Fruit fly (Drosophila melanogaster): Measurements from ENCODE around the gene Peritrophin-15b.

The Peritrophin-15b gene

DNA sequence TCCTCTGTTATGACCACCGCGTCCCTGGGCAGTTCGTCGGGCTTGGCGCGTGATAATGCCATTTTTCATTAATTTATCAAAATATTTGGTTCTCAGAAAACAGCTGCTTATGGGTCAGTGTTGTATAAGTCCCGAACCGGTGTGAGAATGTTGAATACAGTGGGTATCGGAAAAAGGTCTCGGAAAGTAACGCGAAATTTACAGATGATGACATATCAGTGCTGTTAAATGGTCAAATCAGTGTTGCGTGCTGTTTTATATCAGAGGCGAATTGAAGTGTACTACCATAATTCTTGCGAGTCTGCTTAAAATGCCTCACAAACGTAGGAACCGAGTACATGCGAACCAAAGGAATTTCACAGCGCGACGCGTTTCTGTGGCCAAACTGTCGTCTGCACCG, 12.1 kb downstream of the Peritrophin-15b start, which contains the start of the genes CG13392 and Rcd4 (continued):
- TF ChIP-seq CG6813 (GFP tag; optimal IDR thresholded peaks at IDR 0.05) = peak; percentile 45
- no peak for TF ChIP-seq gcm (GFP tag; optimal IDR thresholded peaks at IDR 0.05)
- peak; percentile 51; the same call in 1 of the 2 replicates for TF ChIP-seq wdn (GFP tag; IDR thresholded peaks at IDR 0.05)
- no peak for TF ChIP-seq Asciz (GFP tag; optimal IDR thresholded peaks at IDR 0.05)
- peak; percentile 41 for TF ChIP-seq scrt (GFP tag; optimal IDR thresholded peaks at IDR 0.05)
- TF ChIP-seq shn (GFP tag; optimal IDR thresholded peaks at IDR 0.05) = peak; percentile 71
- peak; percentile 11 for TF ChIP-seq Nf-YB (GFP tag; optimal IDR thresholded peaks at IDR 0.05)
- no peak for TF ChIP-seq BtbVII (GFP tag; optimal IDR thresholded peaks at IDR 0.05)
- TF ChIP-seq vfl (GFP tag; optimal IDR thresholded peaks at IDR 0.05) = peak; percentile 68
- peak; percentile 43 for TF ChIP-seq CG15269 (tag; optimal IDR thresholded peaks at IDR 0.05)
- TF ChIP-seq CHES-1-like (GFP tag; optimal IDR thresholded peaks at IDR 0.05) = peak; percentile 79
- TF ChIP-seq CG1529 (GFP tag; optimal IDR thresholded peaks at IDR 0.05) = peak; percentile 37
- TF ChIP-seq CG2678 (tag; optimal IDR thresholded peaks at IDR 0.05) = peak; percentile 44
- peak; percentile 18 for TF ChIP-seq CG2202 (tag; optimal IDR thresholded peaks at IDR 0.05)
- peak; percentile 45 for TF ChIP-seq CG9876 (GFP tag; optimal IDR thresholded peaks at IDR 0.05)
- TF ChIP-seq cg (GFP tag; optimal IDR thresholded peaks at IDR 0.05) = no peak
- TF ChIP-seq CG4707 (GFP tag; optimal IDR thresholded peaks at IDR 0.05) = peak; percentile 83
- peak; percentile 97 for TF ChIP-seq CG10267 (tag; optimal IDR thresholded peaks at IDR 0.05)
- TF ChIP-seq Hmr (GFP tag; optimal IDR thresholded peaks at IDR 0.05) = peak; percentile 78
- TF ChIP-seq ap (GFP tag; IDR thresholded peaks at IDR 0.05) = no peak
- no peak for TF ChIP-seq CG3838 (GFP tag; optimal IDR thresholded peaks at IDR 0.05)
- TF ChIP-seq CG12391 (tag; optimal IDR thresholded peaks at IDR 0.05) = peak; percentile 47
- peak; percentile 67 for TF ChIP-seq ems (GFP tag; optimal IDR thresholded peaks at IDR 0.05)
- TF ChIP-seq aop (GFP tag; IDR thresholded peaks at IDR 0.05) = no peak
- peak; percentile 78 for TF ChIP-seq caup (GFP tag; optimal IDR thresholded peaks at IDR 0.05; ENCODE audit: severe bottlenecking)
- TF ChIP-seq CG2129 (GFP tag; IDR thresholded peaks at IDR 0.05; ENCODE audit: partially characterized antibody) = no peak
- TF ChIP-seq twi (tag; optimal IDR thresholded peaks at IDR 0.05) = peak; percentile 40
- TF ChIP-seq ro (GFP tag; IDR thresholded peaks at IDR 0.05) = no peak
- TF ChIP-seq CG30431 (GFP tag; optimal IDR thresholded peaks at IDR 0.05) = no peak
- peak; percentile 76 for TF ChIP-seq B-H2 (GFP tag; optimal IDR thresholded peaks at IDR 0.05)
- no peak for TF ChIP-seq tap (tag; optimal IDR thresholded peaks at IDR 0.05)
- TF ChIP-seq Bteb2 (GFP tag; optimal IDR thresholded peaks at IDR 0.05) = peak; percentile 57
- TF ChIP-seq CG10274 (GFP tag; optimal IDR thresholded peaks at IDR 0.05) = no peak
- TF ChIP-seq tin (GFP tag; optimal IDR thresholded peaks at IDR 0.05) = peak; percentile 72
- TF ChIP-seq tgo (GFP tag; IDR thresholded peaks at IDR 0.05) = 0 out of 3 replicates have a peak, but pooled peaks have one; percentile 20
- TF ChIP-seq Hr3 (GFP tag; optimal IDR thresholded peaks at IDR 0.05) = peak; percentile 25
- no peak for TF ChIP-seq CG15479 (GFP tag; optimal IDR thresholded peaks at IDR 0.05)
- TF ChIP-seq Dref (GFP tag; IDR thresholded peaks at IDR 0.05) = peak; percentile 57
- no peak for TF ChIP-seq CG10462 (GFP tag; optimal IDR thresholded peaks at IDR 0.05)
- TF ChIP-seq peb (GFP tag; IDR thresholded peaks at IDR 0.05) = no peak
- TF ChIP-seq CG6254 (GFP tag; optimal IDR thresholded peaks at IDR 0.05) = peak; percentile 24
- peak; percentile 31; the same call in 1 of the 3 replicates for TF ChIP-seq hb (GFP tag; IDR thresholded peaks at IDR 0.05; ENCODE audit: partially characterized antibody)
- no peak for TF ChIP-seq CG12104 (GFP tag; optimal IDR thresholded peaks at IDR 0.05)
- peak; percentile 85 for TF ChIP-seq CG1603 (tag; optimal IDR thresholded peaks at IDR 0.05)
- TF ChIP-seq CG18262 (tag; optimal IDR thresholded peaks at IDR 0.05) = peak; percentile 29
- TF ChIP-seq sima (GFP tag; optimal IDR thresholded peaks at IDR 0.05) = no peak
- TF ChIP-seq ash1 (GFP tag; optimal IDR thresholded peaks at IDR 0.05) = peak; percentile 15
- peak; percentile 84 for TF ChIP-seq CG4617 (GFP tag; optimal IDR thresholded peaks at IDR 0.05; ENCODE audit: borderline replicate concordance)
- TF ChIP-seq ase (GFP tag; IDR thresholded peaks at IDR 0.05) = no peak
- TF ChIP-seq ken (GFP tag; IDR thresholded peaks at IDR 0.05) = peak; percentile 71
